Fruit fly (Drosophila melanogaster) whole organism, adult: ENCODE data around the gene CG4239.

ENCODE experiments used
- CG12768 ChIP-seq: fragments of 200-800 bp; sonication (Bioruptor generic); optimal IDR thresholded peaks from 2 replicates; lab custom pipeline; 2017; ENCODE audit warnings: missing biosample characterization, missing genetic modification characterization, mild to moderate bottlenecking, moderate library complexity, missing genetic modification reagents
- CG14711 ChIP-seq: fragments of 200-800 bp; sonication (Bioruptor generic); optimal IDR thresholded peaks from 2 replicates; lab custom pipeline; 2018; ENCODE audit warnings: missing biosample characterization, mild to moderate bottlenecking, missing genetic modification characterization, moderate library complexity
- CG5204 ChIP-seq: fragments of 200-800 bp; sonication (Bioruptor generic); optimal IDR thresholded peaks from 2 replicates; lab custom pipeline; 2016; ENCODE audit warnings: missing biosample characterization, missing genetic modification characterization
- Crg-1 ChIP-seq: fragments of 200-800 bp; sonication (Bioruptor generic); optimal IDR thresholded peaks from 2 replicates; lab custom pipeline; 2016; ENCODE audit warnings: missing biosample characterization, missing genetic modification characterization
- Mnt ChIP-seq: fragments of 200-800 bp; sonication (Bioruptor generic); optimal IDR thresholded peaks from 2 replicates; lab custom pipeline; 2016; ENCODE audit warnings: missing biosample characterization, mild to moderate bottlenecking, missing genetic modification characterization
- bab1 ChIP-seq: fragments of 200-800 bp; sonication (Bioruptor generic); optimal IDR thresholded peaks from 3 replicates; lab custom pipeline; 2019; ENCODE audit warnings: missing biosample characterization, mild to moderate bottlenecking, missing genetic modification characterization, moderate library complexity
- kay ChIP-seq: fragments of 200-800 bp; sonication (Bioruptor generic); peaks from one replicate; lab custom pipeline; 2016; ENCODE audit warnings: missing biosample characterization, missing genetic modification characterization, borderline replicate concordance
- tj ChIP-seq: fragments of 200-800 bp; sonication (Bioruptor generic); optimal IDR thresholded peaks from 3 replicates; lab custom pipeline; 2017; ENCODE audit warnings: missing biosample characterization, mild to moderate bottlenecking, missing genetic modification characterization, moderate library complexity

DNA sequence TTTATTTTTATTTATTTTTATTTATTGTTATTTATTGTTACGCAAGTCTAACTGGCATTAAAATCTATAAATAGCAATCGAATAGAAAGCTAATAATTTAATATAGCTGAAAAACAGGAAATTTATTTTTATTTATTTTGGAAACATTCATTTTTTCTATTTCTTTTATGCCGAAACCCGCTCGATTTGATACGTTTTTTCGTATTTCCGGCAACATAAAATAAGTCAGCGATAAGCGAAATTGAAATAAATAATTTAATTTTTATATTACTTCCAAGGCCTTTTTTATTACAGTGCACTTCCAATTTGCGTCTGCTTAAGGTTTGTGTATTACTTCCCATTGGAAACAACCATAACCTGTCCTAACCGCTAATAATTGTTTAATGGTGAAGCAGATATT lies 13.2 kb upstream of the CG4239 start:
- TF ChIP-seq bab1 (GFP tag; lab: Kevin White, UChicago) (no peak), CG12768 (no peak), CG14711 (tag; lab: Kevin White, UChicago) (no peak), Crg-1 (GFP tag; lab: Kevin White, UChicago) (no peak), kay (peak; percentile 30), CG5204 (no peak), Mnt (no peak), tj (no peak)
